Worm (Caenorhabditis elegans): ENCODE measurements around the gene srz-83.
A peak's percentile ranks its signal among the peaks of the same experiment; 100 is the strongest.

The srz-83 gene

DNA sequence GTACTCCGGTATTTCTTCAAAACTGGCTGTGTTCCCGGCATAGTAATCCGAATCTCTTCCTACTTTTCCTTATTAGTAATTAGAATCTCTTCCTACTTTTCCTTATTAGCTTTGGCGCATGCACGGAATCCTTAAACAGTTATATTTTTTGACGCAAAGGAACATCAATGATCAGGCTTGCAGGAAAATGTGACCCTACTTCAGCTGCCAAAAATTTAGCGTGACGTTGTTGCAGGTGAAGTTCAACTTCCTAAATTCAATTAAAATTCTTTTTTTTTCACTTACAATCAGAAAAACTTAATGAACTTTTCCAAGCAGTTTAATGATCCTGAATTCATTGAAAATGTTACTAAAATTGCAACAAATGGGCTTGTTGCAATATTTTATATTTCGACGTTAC lies 10.9 kb upstream of the srz-83 start, which contains the start of gene srz-79:
Gene srz-79 (plus strand): TSS at position 301 of the 400 bp plus-strand sequence.
- TF ChIP-seq mls-2 (tag; optimal IDR thresholded peaks at IDR 0.05) (no peak), elt-1 (tag; optimal IDR thresholded peaks at IDR 0.05; ENCODE audit: borderline replicate concordance, insufficient read depth) (no peak), tbx-8 (GFP tag; optimal IDR thresholded peaks at IDR 0.05) (no peak), lin-13 (tag; optimal IDR thresholded peaks at IDR 0.05) (no peak), ceh-39 (tag; optimal IDR thresholded peaks at IDR 0.05) (no peak), ceh-83 (GFP tag; optimal IDR thresholded peaks at IDR 0.05) (no peak), drap-1 (GFP tag; optimal IDR thresholded peaks at IDR 0.05) (no peak), ceh-43 (GFP tag; optimal IDR thresholded peaks at IDR 0.05) (no peak), cnd-1 (tag; optimal IDR thresholded peaks at IDR 0.05) (no peak), blmp-1 (tag; optimal IDR thresholded peaks at IDR 0.05) (no peak), nhr-12 (tag; optimal IDR thresholded peaks at IDR 0.05) (no peak), unc-120 (tag; optimal IDR thresholded peaks at IDR 0.05; ENCODE audit: poor library complexity, severe bottlenecking) (no peak), mab-5 (tag; optimal IDR thresholded peaks at IDR 0.05) (no peak), pha-4 (tag; optimal IDR thresholded peaks at IDR 0.05) (no peak), sem-2 (GFP tag; optimal IDR thresholded peaks at IDR 0.05) (no peak), nhr-28 (tag; optimal IDR thresholded peaks at IDR 0.05) (no peak)

DNA sequence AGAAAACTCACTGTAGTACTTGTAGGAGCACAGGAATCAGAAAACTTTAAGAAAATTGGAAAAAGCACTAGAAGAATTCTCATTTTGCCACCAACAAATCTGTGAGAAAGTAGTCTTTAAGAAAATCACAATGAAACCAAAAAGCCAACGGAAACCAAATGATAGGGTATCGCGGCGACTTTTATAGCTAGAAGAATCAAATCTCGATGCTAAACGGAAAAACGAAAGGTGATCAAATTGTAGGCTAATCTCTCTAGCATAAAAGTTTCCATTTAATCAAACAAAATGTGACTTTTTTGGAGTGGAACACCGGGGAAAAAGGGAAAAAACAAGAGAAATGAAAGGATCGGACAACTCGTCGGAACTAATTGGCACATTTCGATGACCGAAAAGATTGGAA lies 7.9 kb upstream of the srz-83 start, which contains the start of gene C09G12.17:
Gene C09G12.17 (minus strand): TSS at position 101 of the 400 bp plus-strand sequence.
- no peak for TF ChIP-seq nhr-28 (tag; optimal IDR thresholded peaks at IDR 0.05)
- TF ChIP-seq cnd-1 (tag; optimal IDR thresholded peaks at IDR 0.05) = no peak

DNA sequence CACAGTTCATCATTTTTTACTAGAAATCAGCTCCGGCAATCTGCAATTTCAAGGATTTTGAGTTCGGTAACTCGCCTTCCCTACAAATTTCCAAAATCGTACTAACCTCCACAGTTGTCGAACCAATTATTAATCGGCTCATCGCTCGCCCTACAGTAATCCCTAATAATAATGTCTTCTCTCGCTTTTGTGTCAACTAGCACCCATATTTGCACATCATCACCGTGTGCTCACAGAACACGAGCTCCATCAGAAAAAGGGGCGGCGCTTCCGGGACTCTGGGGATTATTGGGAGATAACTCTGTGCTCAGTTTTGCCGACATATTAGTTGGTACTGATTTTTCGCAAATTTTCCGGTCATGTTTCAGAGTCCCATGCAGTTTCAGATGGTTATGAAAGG lies 6.3 kb upstream of the srz-83 start, which contains the start of gene ceh-53:
Gene ceh-53 (plus strand): TSS at position 301 of the 400 bp plus-strand sequence.
- TF ChIP-seq zip-8 (tag; optimal IDR thresholded peaks at IDR 0.05) = no peak
- no peak for TF ChIP-seq elt-3 (tag; optimal IDR thresholded peaks at IDR 0.05)
- no peak for TF ChIP-seq tbx-8 (GFP tag; optimal IDR thresholded peaks at IDR 0.05)
- TF ChIP-seq bed-3 (GFP tag; optimal IDR thresholded peaks at IDR 0.05) = no peak
- TF ChIP-seq ceh-39 (tag; optimal IDR thresholded peaks at IDR 0.05) = no peak
- TF ChIP-seq nhr-237 (tag; optimal IDR thresholded peaks at IDR 0.05) = no peak

DNA sequence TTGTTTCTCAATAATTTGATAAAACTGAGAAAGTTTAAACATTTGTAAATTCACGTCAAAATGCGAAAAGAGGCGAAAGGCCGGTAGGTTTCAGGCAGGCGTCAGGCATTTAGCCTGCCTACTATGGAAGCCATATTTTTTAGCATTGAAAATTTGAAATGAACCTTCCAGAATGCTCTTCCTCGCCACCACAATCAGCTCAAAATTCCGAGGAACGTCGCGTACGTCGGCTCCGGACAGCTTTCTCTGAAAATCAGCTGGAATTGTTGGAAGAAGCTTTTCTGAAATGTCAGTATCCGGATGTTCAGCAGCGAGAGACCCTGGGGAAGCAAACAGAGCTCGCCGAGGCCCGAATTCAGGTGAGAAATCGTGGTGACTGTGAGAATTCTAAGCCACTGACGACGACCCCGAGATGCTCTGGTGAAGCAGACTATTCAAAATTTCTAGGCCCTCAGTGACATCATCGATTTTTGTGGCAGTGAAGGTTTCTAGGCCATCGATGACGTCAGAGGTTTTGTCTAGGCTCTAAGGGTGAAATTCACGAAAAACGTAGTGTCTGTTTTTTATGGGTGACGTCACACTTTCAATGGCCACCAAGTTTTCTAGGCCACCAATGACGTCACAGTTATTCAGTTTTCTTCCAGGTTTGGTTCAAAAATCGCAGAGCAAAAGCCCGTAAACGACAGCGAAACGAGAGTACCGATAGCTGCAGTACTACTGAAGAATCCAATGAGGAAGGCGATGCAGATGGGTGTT lies 2.1 kb upstream of the srz-83 start:
- no peak for TF ChIP-seq sem-2 (GFP tag; optimal IDR thresholded peaks at IDR 0.05)
- TF ChIP-seq zip-8 (tag; optimal IDR thresholded peaks at IDR 0.05) = peak; percentile 98

DNA sequence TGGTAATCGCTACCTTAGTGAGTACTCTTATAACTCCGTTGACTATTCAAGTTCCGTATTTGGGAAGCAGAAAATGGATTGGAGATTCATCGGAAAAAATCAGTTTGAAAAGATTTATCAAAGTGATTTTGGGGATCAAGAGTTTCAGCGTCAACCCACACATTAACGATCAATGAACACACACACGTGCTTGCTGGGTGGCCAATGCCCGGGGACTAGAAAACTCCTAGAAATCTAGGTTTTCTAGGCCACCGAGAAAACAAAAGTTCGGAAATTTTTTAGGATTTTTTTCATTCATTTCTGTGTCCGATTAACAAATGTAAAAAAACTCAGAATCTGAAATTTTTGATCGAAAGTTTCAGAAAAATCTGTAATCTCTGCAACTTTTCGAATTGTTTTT lies 1.7 kb downstream of the srz-83 start:
- no peak for TF ChIP-seq nhr-237 (tag; optimal IDR thresholded peaks at IDR 0.05)
- TF ChIP-seq unc-39 (tag; optimal IDR thresholded peaks at IDR 0.05) = no peak
- no peak for TF ChIP-seq mls-2 (tag; optimal IDR thresholded peaks at IDR 0.05)
- TF ChIP-seq ham-2 (GFP tag; optimal IDR thresholded peaks at IDR 0.05) = no peak
- no peak for TF ChIP-seq bed-3 (GFP tag; optimal IDR thresholded peaks at IDR 0.05)
- no peak for TF ChIP-seq lin-13 (tag; optimal IDR thresholded peaks at IDR 0.05)
- TF ChIP-seq mep-1 (tag; optimal IDR thresholded peaks at IDR 0.05) = no peak
- TF ChIP-seq snpc-4 (tag; optimal IDR thresholded peaks at IDR 0.05) = no peak
- no peak for TF ChIP-seq nhr-28 (tag; optimal IDR thresholded peaks at IDR 0.05)
- no peak for TF ChIP-seq pha-4 (tag; optimal IDR thresholded peaks at IDR 0.05)

DNA sequence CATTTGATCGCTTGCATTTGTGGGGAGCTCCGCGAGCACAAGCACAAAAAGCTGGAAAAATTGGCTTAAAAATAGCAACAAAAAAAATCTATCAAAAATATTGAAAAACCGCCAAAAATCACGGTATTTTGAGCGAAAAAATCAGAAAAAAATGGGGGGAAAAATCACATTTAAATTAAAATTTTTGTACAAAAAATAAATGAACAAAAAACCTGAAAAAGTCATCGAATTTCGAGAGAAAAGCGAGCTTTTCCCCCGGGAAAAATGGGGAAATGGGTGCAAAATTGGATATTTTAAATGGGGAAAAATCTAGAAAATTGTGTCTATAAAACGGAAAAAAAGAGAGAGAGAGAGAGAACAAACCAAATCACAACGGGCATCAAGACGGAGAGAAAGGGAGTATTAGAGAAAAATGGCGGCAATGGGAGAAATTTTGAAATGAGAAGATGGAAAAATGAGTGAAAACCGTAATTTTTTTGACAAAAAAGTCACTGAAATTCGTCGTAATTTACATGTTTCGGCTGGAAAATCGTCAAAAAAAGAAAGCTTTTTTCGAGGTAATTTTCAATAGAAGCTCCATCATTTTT lies 5.3 kb downstream of the srz-83 start, which contains the start of gene ced-10:
Gene ced-10 (minus strand): TSS at position 51 of the 587 bp plus-strand sequence.
- no peak for TF ChIP-seq nhr-237 (tag; optimal IDR thresholded peaks at IDR 0.05)
- no peak for TF ChIP-seq elt-1 (tag; optimal IDR thresholded peaks at IDR 0.05; ENCODE audit: borderline replicate concordance, insufficient read depth)
- TF ChIP-seq tbx-8 (GFP tag; optimal IDR thresholded peaks at IDR 0.05) = no peak
- TF ChIP-seq blmp-1 (tag; optimal IDR thresholded peaks at IDR 0.05) = no peak
- TF ChIP-seq nhr-12 (tag; optimal IDR thresholded peaks at IDR 0.05) = no peak
- TF ChIP-seq sptf-1 (tag; optimal IDR thresholded peaks at IDR 0.05) = no peak
- TF ChIP-seq mep-1 (tag; optimal IDR thresholded peaks at IDR 0.05) = no peak
- no peak for TF ChIP-seq elt-3 (tag; optimal IDR thresholded peaks at IDR 0.05)
- no peak for TF ChIP-seq bed-3 (GFP tag; optimal IDR thresholded peaks at IDR 0.05)

All from whole organism, mixed stage, embryonic.